Fruit fly (Drosophila melanogaster) S2 (cell line): ENCODE data around the gene mtgo.

ENCODE experiments used
- CG8478 ChIP-seq: fragments of >200 bp; optimal IDR thresholded peaks from 2 replicates; lab custom pipeline; 2018
- CTCF ChIP-seq, 2 experiments: fragments of >200 bp; optimal IDR thresholded peaks; 2 replicates each; lab custom pipeline; 2018

DNA sequence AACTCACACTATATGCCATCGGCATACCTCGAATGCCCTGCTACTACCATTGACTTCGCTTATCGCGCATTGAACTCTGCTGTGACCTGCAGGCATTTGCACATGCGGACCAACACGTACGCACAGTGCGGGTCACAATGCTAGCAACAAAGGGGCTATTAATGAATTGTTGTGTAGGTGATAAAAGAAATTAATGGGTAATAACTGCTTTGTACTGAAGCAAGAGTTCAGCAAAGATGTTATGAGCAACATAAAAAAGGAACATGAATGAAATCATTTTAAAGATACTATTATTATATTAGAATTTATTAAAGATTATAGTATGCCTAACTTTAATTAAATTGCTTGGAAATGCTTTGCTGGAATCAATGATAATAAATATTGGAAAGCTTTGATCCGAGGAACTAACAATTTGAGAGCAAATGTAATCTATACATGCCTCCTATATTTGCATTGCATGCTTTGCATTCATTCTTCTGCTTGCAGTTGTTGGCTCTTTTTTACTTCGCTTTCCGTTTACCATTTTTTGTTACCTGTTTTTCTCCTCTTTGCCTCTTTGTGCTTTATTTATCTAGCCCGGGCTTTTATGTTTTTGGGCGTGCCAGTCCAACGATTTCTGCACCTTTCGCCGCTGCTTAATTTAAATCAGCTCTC lies 41.8 kb upstream of the mtgo start:
- TF ChIP-seq CTCF (optimal IDR thresholded peaks at IDR 0.05; lab: Kevin White, UChicago) (no peak), CG8478 (no peak)
